Fruit fly (Drosophila melanogaster): ENCODE results near the gene rump.

The rump gene

dm6 chr3R:9491065-9491567 is 19.0 kb downstream of the rump start (continued):
- TF ChIP-seq TFAM (GFP tag; optimal IDR thresholded peaks at IDR 0.05) (no peak), Elba2 (GFP tag; optimal IDR thresholded peaks at IDR 0.05) (no peak), prd (optimal IDR thresholded peaks at IDR 0.05) (no peak), prd (GFP tag; IDR thresholded peaks at IDR 0.05) (no peak), CG10543 (GFP tag; optimal IDR thresholded peaks at IDR 0.05) (peak; percentile 77), MBD-R2 (GFP tag; IDR thresholded peaks at IDR 0.05) (no peak), CG12104 (GFP tag; optimal IDR thresholded peaks at IDR 0.05) (no peak), kah (GFP tag; optimal IDR thresholded peaks at IDR 0.05) (no peak), Ssrp (tag; optimal IDR thresholded peaks at IDR 0.05) (no peak), sr (GFP tag; IDR thresholded peaks at IDR 0.05) (no peak), kay (GFP tag; optimal IDR thresholded peaks at IDR 0.05) (no peak), tap (tag; optimal IDR thresholded peaks at IDR 0.05) (no peak), CG10147 (GFP tag; optimal IDR thresholded peaks at IDR 0.05) (no peak), CG32532 (GFP tag; IDR thresholded peaks at IDR 0.05) (0 out of 2 replicates have a peak, but pooled peaks have one; percentile 26), Adf1 (GFP tag; IDR thresholded peaks at IDR 0.05) (peak; percentile 25; the same call in 1 of the 2 replicates), sug (tag; optimal IDR thresholded peaks at IDR 0.05) (no peak), pan (optimal IDR thresholded peaks at IDR 0.05) (no peak), pan (GFP tag; optimal IDR thresholded peaks at IDR 0.05 in 1 of 2, IDR thresholded peaks at IDR 0.05 in 1 of 2) (no peak), CG6272 (GFP tag; IDR thresholded peaks at IDR 0.05) (no peak), emc (GFP tag; optimal IDR thresholded peaks at IDR 0.05) (no peak), CG1024 (GFP tag; IDR thresholded peaks at IDR 0.05) (no peak), CG13894 (tag; optimal IDR thresholded peaks at IDR 0.05) (peak; percentile 75), CG32767 (GFP tag; IDR thresholded peaks at IDR 0.05) (no peak), CG16779 (GFP tag; IDR thresholded peaks at IDR 0.05) (peak; percentile 69; the same call in 1 of the 2 replicates), pnt (GFP tag; optimal IDR thresholded peaks at IDR 0.05) (no peak), CG9876 (GFP tag; optimal IDR thresholded peaks at IDR 0.05) (no peak), CG9437 (GFP tag; optimal IDR thresholded peaks at IDR 0.05) (no peak), Med (GFP tag) (peak; percentile 48), jing (GFP tag; optimal IDR thresholded peaks at IDR 0.05) (no peak), gsb (GFP tag; IDR thresholded peaks at IDR 0.05) (no peak), HLH54F (GFP tag; optimal IDR thresholded peaks at IDR 0.05) (no peak), cwo (GFP tag; optimal IDR thresholded peaks at IDR 0.05) (peak; percentile 7), rib (GFP tag; IDR thresholded peaks at IDR 0.05) (no peak), CG3407 (GFP tag; optimal IDR thresholded peaks at IDR 0.05) (no peak), bab2 (GFP tag; optimal IDR thresholded peaks at IDR 0.05) (no peak), Deaf1 (tag; optimal IDR thresholded peaks at IDR 0.05) (peak; percentile 87), ind (GFP tag; optimal IDR thresholded peaks at IDR 0.05) (no peak), CG1832 (GFP tag; optimal IDR thresholded peaks at IDR 0.05) (peak; percentile 20), Ets97D (GFP tag; optimal IDR thresholded peaks at IDR 0.05) (no peak), hth (optimal IDR thresholded peaks at IDR 0.05) (no peak), tgo (GFP tag; IDR thresholded peaks at IDR 0.05) (no peak), repo (GFP tag; optimal IDR thresholded peaks at IDR 0.05) (no peak)

dm6 chr3R:9488493-9488892 is 21.6 kb downstream of the rump start:
- 0 out of 4 replicates have a peak, but pooled peaks have one; percentile 46 for TF ChIP-seq chinmo (GFP tag; IDR thresholded peaks at IDR 0.05; ENCODE audit: partially characterized antibody)
- TF ChIP-seq abd-A (tag; optimal IDR thresholded peaks at IDR 0.05): peak; percentile 92
- no peak for TF ChIP-seq en (GFP tag; optimal IDR thresholded peaks at IDR 0.05)
- TF ChIP-seq Fer2 (tag; optimal IDR thresholded peaks at IDR 0.05): no peak
- TF ChIP-seq CkIIα-i1 (GFP tag; IDR thresholded peaks at IDR 0.05): no peak
- peak; percentile 35 for TF ChIP-seq mirr (GFP tag; optimal IDR thresholded peaks at IDR 0.05)
- peak; percentile 47 for TF ChIP-seq cg (GFP tag; optimal IDR thresholded peaks at IDR 0.05)
- no peak for TF ChIP-seq CG2116 (GFP tag; optimal IDR thresholded peaks at IDR 0.05)
- TF ChIP-seq CG5953 (GFP tag; IDR thresholded peaks at IDR 0.05): no peak
- peak; percentile 41 for TF ChIP-seq CG13894 (tag; optimal IDR thresholded peaks at IDR 0.05)
- TF ChIP-seq Gug (GFP tag; IDR thresholded peaks at IDR 0.05): no peak
- TF ChIP-seq btn (GFP tag; optimal IDR thresholded peaks at IDR 0.05): no peak
- peak; percentile 93 for TF ChIP-seq Deaf1 (tag; optimal IDR thresholded peaks at IDR 0.05)
